Worm (Caenorhabditis elegans) whole organism, early embryonic: ENCODE data around the gene Y32B12B.2.

Experiments used
- B0310.2 ChIP-seq: sonication (generic microtip); optimal IDR thresholded peaks from 2 replicates; lab custom pipeline; 2016; ENCODE audit warnings: mild to moderate bottlenecking, missing genetic modification characterization, missing compliant biosample characterization
- ama-1 ChIP-seq: fragments of 150-350 bp; optimal IDR thresholded peaks from 2 replicates; lab custom pipeline; 2014
- ets-7 ChIP-seq: sonication (generic microtip); optimal IDR thresholded peaks from 2 replicates; lab custom pipeline; 2016; ENCODE audit warnings: missing genotype, missing genetic modification characterization, missing compliant biosample characterization

ce11 chrV:16526858-16527257 is 11.3 kb upstream of the Y32B12B.2 start, which contains the start of gene F36D3.8:
- TF ChIP-seq B0310.2 = no peak
- TF ChIP-seq ets-7 (tag; lab: Kevin White, UChicago) = no peak
- TF ChIP-seq ama-1 (lab: Kevin White, UChicago) = no peak
